Worm (Caenorhabditis elegans) whole organism, L3 larva: Measurements from ENCODE around the gene F58F9.3.

Experiments used
- R02D3.7 ChIP-seq: fragments of 150-350 bp; optimal IDR thresholded peaks from 2 replicates; lab custom pipeline; 2014; ENCODE audit warnings: missing biosample characterization, missing genetic modification characterization
- aly-2 ChIP-seq: fragments of 150-350 bp; optimal IDR thresholded peaks from 2 replicates; lab custom pipeline; 2014; ENCODE audit warnings: missing biosample characterization, missing genetic modification characterization
- ama-1 ChIP-seq: fragments of 150-350 bp; optimal IDR thresholded peaks from 2 replicates; lab custom pipeline; 2018
- ceh-16 ChIP-seq: sonication (generic microtip); optimal IDR thresholded peaks from 2 replicates; lab custom pipeline; 2017; ENCODE audit warnings: missing biosample characterization, missing genetic modification characterization
- ceh-28 ChIP-seq: fragments of 150-350 bp; optimal IDR thresholded peaks from 2 replicates; lab custom pipeline; 2014; ENCODE audit warnings: missing biosample characterization, missing genetic modification reagents, missing genetic modification characterization
- ceh-9 ChIP-seq: sonication (generic microtip); optimal IDR thresholded peaks from 2 replicates; lab custom pipeline; 2018; ENCODE audit warnings: missing biosample characterization, missing genetic modification characterization
- egl-27 ChIP-seq: sonication (generic microtip); optimal IDR thresholded peaks from 4 replicates; lab custom pipeline; 2017; ENCODE audit warnings: missing biosample characterization, missing genetic modification reagents, missing genetic modification characterization
- elt-2 ChIP-seq: sonication (generic microtip); optimal IDR thresholded peaks from 2 replicates; lab custom pipeline; 2016; ENCODE audit warnings: missing genetic modification reagents, mild to moderate bottlenecking, missing genetic modification characterization, missing compliant biosample characterization
- elt-3 ChIP-seq, 3 experiments: fragments of 150-350 bp in 1 of 3; sonication (generic microtip) in 2 of 3; optimal IDR thresholded peaks; 2 replicates in 2 of 3; 4 replicates in 1 of 3; lab custom pipeline; 2014 to 2017; ENCODE audit warnings: missing biosample characterization in 3 of 3, missing genetic modification characterization in 3 of 3
- eor-1 ChIP-seq, 2 experiments: fragments of 150-350 bp; optimal IDR thresholded peaks; 2 replicates each; lab custom pipeline; 2014 to 2018; ENCODE audit warnings: missing biosample characterization in 2 of 2, missing genetic modification characterization in 2 of 2
- fkh-10 ChIP-seq: sonication (generic microtip); optimal IDR thresholded peaks from 2 replicates; lab custom pipeline; 2017; ENCODE audit warnings: missing biosample characterization, missing genetic modification reagents, missing genetic modification characterization
- fkh-2 ChIP-seq: fragments of 150-350 bp; optimal IDR thresholded peaks from 2 replicates; lab custom pipeline; 2014; ENCODE audit warnings: missing biosample characterization, missing genetic modification reagents, missing genetic modification characterization
- fos-1 ChIP-seq: fragments of 150-350 bp; optimal IDR thresholded peaks from 2 replicates; lab custom pipeline; 2014; ENCODE audit warnings: missing biosample characterization, missing genetic modification characterization
- jun-1 ChIP-seq: fragments of 150-350 bp; optimal IDR thresholded peaks from 2 replicates; lab custom pipeline; 2014; ENCODE audit warnings: missing biosample characterization, missing genetic modification reagents, missing genetic modification characterization
- lsy-12 ChIP-seq: sonication (generic microtip); optimal IDR thresholded peaks from 2 replicates; lab custom pipeline; 2016; ENCODE audit warnings: mild to moderate bottlenecking, missing genetic modification characterization, missing compliant biosample characterization
- mdl-1 ChIP-seq: fragments of 150-350 bp; optimal IDR thresholded peaks from 2 replicates; lab custom pipeline; 2014; ENCODE audit warnings: missing biosample characterization, missing genetic modification characterization
- mml-1 ChIP-seq: fragments of 150-350 bp; sonication (generic microtip); optimal IDR thresholded peaks from 3 replicates; lab custom pipeline; 2014; ENCODE audit warnings: missing biosample characterization, missing genetic modification characterization
- nfya-1 ChIP-seq: sonication (generic microtip); optimal IDR thresholded peaks from 2 replicates; lab custom pipeline; 2017; ENCODE audit warnings: missing genetic modification characterization, mild to moderate bottlenecking, missing compliant biosample characterization, antibody characterized with exemption, moderate library complexity; ENCODE audit not compliant: insufficient read depth
- nhr-12 ChIP-seq: fragments of 150-350 bp; optimal IDR thresholded peaks from 2 replicates; lab custom pipeline; 2014; ENCODE audit warnings: missing biosample characterization, missing genetic modification characterization
- nhr-23 ChIP-seq: fragments of 150-350 bp; optimal IDR thresholded peaks from 2 replicates; lab custom pipeline; 2014; ENCODE audit warnings: missing biosample characterization, missing genetic modification reagents, missing genetic modification characterization
- nhr-237 ChIP-seq: fragments of 150-350 bp; optimal IDR thresholded peaks from 2 replicates; lab custom pipeline; 2014; ENCODE audit warnings: missing biosample characterization, missing genetic modification characterization
- nhr-25 ChIP-seq: sonication (generic microtip); optimal IDR thresholded peaks from 2 replicates; lab custom pipeline; 2017; ENCODE audit warnings: missing biosample characterization, missing genetic modification characterization
- nhr-28 ChIP-seq: fragments of 150-350 bp; optimal IDR thresholded peaks from 2 replicates; lab custom pipeline; 2014; ENCODE audit warnings: missing biosample characterization, missing genetic modification characterization
- nhr-43 ChIP-seq: sonication (generic microtip); optimal IDR thresholded peaks from 2 replicates; lab custom pipeline; 2016; ENCODE audit warnings: mild to moderate bottlenecking, missing genetic modification characterization, missing compliant biosample characterization; ENCODE audit not compliant: poor library complexity, severe bottlenecking
- nhr-76 ChIP-seq: fragments of 150-350 bp; sonication (generic microtip); optimal IDR thresholded peaks from 5 replicates; lab custom pipeline; 2014; ENCODE audit warnings: missing biosample characterization, missing genetic modification characterization
- nhr-77 ChIP-seq: fragments of 150-350 bp; optimal IDR thresholded peaks from 2 replicates; lab custom pipeline; 2014; ENCODE audit warnings: missing biosample characterization, missing genetic modification characterization
- pha-4 ChIP-seq: fragments of 150-350 bp; optimal IDR thresholded peaks from 2 replicates; lab custom pipeline; 2014; ENCODE audit warnings: missing biosample characterization, missing genetic modification reagents, missing genetic modification characterization
- pqm-1 ChIP-seq: fragments of 150-350 bp; optimal IDR thresholded peaks from 2 replicates; lab custom pipeline; 2017; ENCODE audit warnings: missing biosample characterization, missing genetic modification characterization, inconsistent platforms
- sea-2 ChIP-seq: fragments of 150-350 bp; sonication (generic microtip); optimal IDR thresholded peaks from 4 replicates; lab custom pipeline; 2014; ENCODE audit warnings: missing biosample characterization, missing genetic modification reagents, missing genetic modification characterization
- skn-1 ChIP-seq: fragments of 150-350 bp; optimal IDR thresholded peaks from 2 replicates; lab custom pipeline; 2014; ENCODE audit warnings: missing biosample characterization, missing genetic modification characterization
- snpc-4 ChIP-seq: fragments of 150-350 bp; optimal IDR thresholded peaks from 2 replicates; lab custom pipeline; 2014; ENCODE audit warnings: missing biosample characterization, missing genetic modification characterization
- tbx-2 ChIP-seq: sonication (generic microtip); optimal IDR thresholded peaks from 2 replicates; lab custom pipeline; 2016; ENCODE audit warnings: mild to moderate bottlenecking, missing genetic modification characterization, missing compliant biosample characterization
- unc-39 ChIP-seq: sonication (generic microtip); optimal IDR thresholded peaks from 4 replicates; lab custom pipeline; 2017; ENCODE audit warnings: missing biosample characterization, missing genetic modification characterization
- unc-62 ChIP-seq: fragments of 150-350 bp; sonication (generic microtip); optimal IDR thresholded peaks from 4 replicates; lab custom pipeline; 2014; ENCODE audit warnings: missing biosample characterization, missing genetic modification reagents, missing genetic modification characterization
- zag-1 ChIP-seq: fragments of 150-350 bp; optimal IDR thresholded peaks from 2 replicates; lab custom pipeline; 2014; ENCODE audit warnings: missing biosample characterization, missing genetic modification characterization

The F58F9.3 gene

DNA sequence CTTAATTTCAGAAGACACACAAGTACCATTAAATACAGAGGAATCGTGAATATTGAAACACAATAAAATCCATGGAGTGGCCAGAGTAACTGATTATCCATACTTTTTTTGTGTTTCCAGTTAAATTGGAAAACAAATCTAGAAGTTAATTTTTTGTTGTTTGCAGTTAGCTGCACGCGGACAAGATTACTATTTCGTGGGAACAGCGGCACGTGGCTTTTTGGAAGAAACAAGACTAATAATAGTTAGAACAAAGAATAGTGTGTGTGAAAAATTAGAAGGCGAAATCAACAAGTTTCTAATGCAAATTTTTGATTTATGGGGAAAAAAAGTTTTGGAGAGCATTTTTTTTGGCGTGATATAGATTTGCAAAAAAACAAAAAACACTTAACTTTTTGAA is 33.5 kb downstream of the F58F9.3 start, which contains the start of gene srv-29:
Gene srv-29, minus strand, starts transcription at position 101 of the 400 bp plus-strand sequence.
- TF ChIP-seq fos-1 (tag; lab: Kevin White, UChicago) = no peak
- TF ChIP-seq R02D3.7 (tag; lab: Kevin White, UChicago) = no peak
- no peak for TF ChIP-seq jun-1 (tag; lab: Kevin White, UChicago)

- TF ChIP-seq ceh-28 (tag; lab: Kevin White, UChicago) (no peak), zag-1 (tag; lab: Kevin White, UChicago) (no peak), ceh-16 (tag; lab: Kevin White, UChicago) (no peak), fkh-2 (no peak), R02D3.7 (tag; lab: Kevin White, UChicago) (no peak)
Observed at ce11 chrIV:6269346-6269745, 36.3 kb downstream of the F58F9.3 start, which contains the start of gene srv-30. TSS of gene srv-30 (minus strand) at chrIV:6269446.

DNA sequence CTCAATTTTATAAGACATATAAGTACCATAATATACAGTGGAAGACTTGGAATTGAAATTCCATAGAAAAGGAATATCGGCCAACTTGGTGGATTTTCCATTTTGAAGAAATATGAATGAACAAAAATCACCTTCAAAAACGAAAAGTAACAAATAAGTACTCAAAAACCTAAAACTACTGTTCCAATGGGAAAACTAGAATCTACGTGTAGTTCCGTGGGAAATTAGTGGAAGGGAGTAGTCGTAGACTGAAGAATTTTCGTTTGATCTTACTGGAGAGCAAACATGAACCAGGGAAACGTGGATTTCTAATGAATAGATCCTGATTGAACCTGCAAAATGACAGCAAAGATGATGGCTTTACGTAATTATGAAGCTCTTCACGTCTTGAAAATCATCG is 38.9 kb downstream of the F58F9.3 start, which contains the start of gene srv-31:
Gene srv-31, minus strand, starts transcription at position 101 of the 400 bp plus-strand sequence.
- TF ChIP-seq nhr-25 (tag; lab: Kevin White, UChicago) (no peak), sea-2 (GFP tag; lab: Kevin White, UChicago) (no peak), mdl-1 (tag; lab: Kevin White, UChicago) (no peak), egl-27 (tag; lab: Kevin White, UChicago) (no peak), tbx-2 (tag; lab: Kevin White, UChicago) (no peak), ama-1 (no peak), nhr-43 (tag; lab: Kevin White, UChicago) (no peak), mml-1 (tag; lab: Kevin White, UChicago) (no peak), fos-1 (tag; lab: Kevin White, UChicago) (no peak), unc-62 (GFP tag; lab: Kevin White, UChicago) (no peak), skn-1 (tag; lab: Kevin White, UChicago) (no peak), nfya-1 (tag; lab: Kevin White, UChicago) (no peak), snpc-4 (tag; lab: Kevin White, UChicago) (no peak), zag-1 (tag; lab: Kevin White, UChicago) (no peak), fkh-10 (GFP tag; lab: Kevin White, UChicago) (no peak), nhr-76 (tag; lab: Kevin White, UChicago) (no peak), ceh-28 (tag; lab: Kevin White, UChicago) (no peak), R02D3.7 (tag; lab: Kevin White, UChicago) (no peak)
- TF ChIP-seq, all 47 proteins: peak for 0

ce11 chrIV:6275671-6276209 is 42.7 kb downstream of the F58F9.3 start, which contains the start of the genes aat-4 and T13A10.1:
TSS of gene aat-4 (minus strand) at chrIV:6275721.
TSS of gene T13A10.1 (plus strand) at chrIV:6276081.
- TF ChIP-seq nhr-23 (tag; lab: Kevin White, UChicago) (no peak), pqm-1 (tag; lab: Kevin White, UChicago) (peak; percentile 60), elt-2 (tag; lab: Kevin White, UChicago) (peak; percentile 85)

DNA sequence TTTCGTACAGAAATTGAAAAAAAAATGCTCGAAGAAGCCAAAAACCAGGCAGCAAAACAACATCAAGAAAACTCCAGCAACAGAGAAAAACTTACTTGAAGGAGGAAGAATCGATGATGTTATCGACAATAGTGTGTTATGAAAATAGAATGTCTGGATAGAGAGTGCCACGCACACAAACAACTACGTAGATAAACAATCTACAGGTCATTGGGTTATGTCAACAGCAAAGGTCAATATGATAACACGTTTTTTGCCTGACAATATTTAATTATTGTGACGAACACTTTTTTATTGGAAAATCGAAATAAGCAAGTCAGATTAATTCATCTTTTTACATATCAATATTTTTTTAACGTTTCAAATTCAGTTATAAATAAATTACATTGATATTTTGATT is 46.4 kb downstream of the F58F9.3 start, which contains the start of gene sams-5:
Gene sams-5, minus strand, starts transcription at position 131 of the 400 bp plus-strand sequence.
- TF ChIP-seq pha-4 (tag; lab: Kevin White, UChicago) (peak; percentile 72), nhr-28 (tag; lab: Kevin White, UChicago) (no peak)

ce11 chrIV:6282143-6282542 is 49.1 kb downstream of the F58F9.3 start, which contains the start of gene srv-32:
TSS of gene srv-32 (minus strand) at chrIV:6282243.
- TF ChIP-seq skn-1 (tag; lab: Kevin White, UChicago) = no peak
- TF ChIP-seq nhr-25 (tag; lab: Kevin White, UChicago) = no peak
- no peak for TF ChIP-seq unc-62 (GFP tag; lab: Kevin White, UChicago)
- TF ChIP-seq eor-1 (tag; optimal IDR thresholded peaks at IDR 0.05; lab: Kevin White, UChicago) = no peak
- no peak for TF ChIP-seq lsy-12 (tag; lab: Kevin White, UChicago)
- TF ChIP-seq elt-3 (tag; optimal IDR thresholded peaks at IDR 0.05; lab: Kevin White, UChicago) = no peak
- TF ChIP-seq nhr-12 (tag; lab: Kevin White, UChicago) = no peak
- no peak for TF ChIP-seq nhr-77 (tag; lab: Kevin White, UChicago)
- no peak for TF ChIP-seq nhr-237 (tag; lab: Kevin White, UChicago)
- TF ChIP-seq fos-1 (tag; lab: Kevin White, UChicago) = no peak
- TF ChIP-seq aly-2 (tag; lab: Kevin White, UChicago) = no peak
- TF ChIP-seq ama-1 = no peak
- no peak for TF ChIP-seq elt-2 (tag; lab: Kevin White, UChicago)
- TF ChIP-seq fkh-10 (GFP tag; lab: Kevin White, UChicago) = no peak
- TF ChIP-seq nhr-76 (tag; lab: Kevin White, UChicago) = no peak
- TF ChIP-seq ceh-9 (tag; lab: Kevin White, UChicago) = no peak
- no peak for TF ChIP-seq unc-39 (tag; lab: Kevin White, UChicago)
- no peak for TF ChIP-seq ceh-16 (tag; lab: Kevin White, UChicago)
